Fruit fly (Drosophila melanogaster) whole organism, prepupa: ENCODE results near the gene CG42711.

ENCODE experiments used
- Blimp-1 ChIP-seq: fragments of 200-800 bp; sonication (Bioruptor generic); optimal IDR thresholded peaks from 3 replicates; lab custom pipeline; 2017; ENCODE audit warnings: missing biosample characterization, missing genetic modification characterization, mild to moderate bottlenecking, moderate library complexity, missing genetic modification reagents
- CG11294 ChIP-seq: fragments of 200-800 bp; sonication (Bioruptor generic); IDR thresholded peaks from 2 replicates; pipeline ENCODE4 v1.3.6; 2022; ENCODE audit warnings: missing biosample characterization, missing genetic modification characterization
- CG11762 ChIP-seq: fragments of 200-800 bp; sonication (Bioruptor generic); optimal IDR thresholded peaks from 3 replicates; lab custom pipeline; 2016; ENCODE audit warnings: missing biosample characterization, missing genetic modification characterization; ENCODE audit not compliant: insufficient read depth
- CG15336 ChIP-seq: fragments of 200-800 bp; sonication (Bioruptor generic); IDR thresholded peaks from 2 replicates; pipeline ENCODE4 v1.3.6; 2022; ENCODE audit warnings: missing biosample characterization, missing genetic modification characterization
- CG31627 ChIP-seq: fragments of 200-800 bp; sonication (Bioruptor generic); optimal IDR thresholded peaks from 3 replicates; lab custom pipeline; 2016; ENCODE audit warnings: missing biosample characterization, missing genetic modification characterization
- CG32006 ChIP-seq: fragments of 200-800 bp; sonication (Bioruptor generic); optimal IDR thresholded peaks from 3 replicates; lab custom pipeline; 2017; ENCODE audit warnings: missing biosample characterization, mild to moderate bottlenecking, missing genetic modification characterization
- CG3919 ChIP-seq: fragments of 200-800 bp; sonication (Bioruptor generic); optimal IDR thresholded peaks from 3 replicates; lab custom pipeline; 2016; ENCODE audit warnings: missing biosample characterization, missing genetic modification characterization
- CG4318 ChIP-seq: fragments of 200-800 bp; sonication (Bioruptor generic); optimal IDR thresholded peaks from 3 replicates; lab custom pipeline; 2017; ENCODE audit warnings: missing biosample characterization, mild to moderate bottlenecking, missing genetic modification characterization
- CG6276 ChIP-seq: fragments of 200-800 bp; sonication (Bioruptor generic); optimal IDR thresholded peaks from 2 replicates; lab custom pipeline; 2017; ENCODE audit warnings: missing biosample characterization, mild to moderate bottlenecking, missing genetic modification characterization
- CG6792 ChIP-seq: fragments of 200-800 bp; sonication (Bioruptor generic); optimal IDR thresholded peaks from 3 replicates; lab custom pipeline; 2016; ENCODE audit warnings: missing biosample characterization, missing genetic modification characterization
- CG6854 ChIP-seq: fragments of 200-800 bp; sonication (Bioruptor generic); optimal IDR thresholded peaks from 2 replicates; lab custom pipeline; 2017; ENCODE audit warnings: missing biosample characterization, mild to moderate bottlenecking, missing genetic modification characterization
- CG7368 ChIP-seq: fragments of 200-800 bp; sonication (Bioruptor generic); optimal IDR thresholded peaks from 3 replicates; lab custom pipeline; 2016; ENCODE audit warnings: missing biosample characterization, missing genetic modification characterization
- CG8319 ChIP-seq: fragments of 200-800 bp; sonication (Bioruptor generic); optimal IDR thresholded peaks from 3 replicates; lab custom pipeline; 2016; ENCODE audit warnings: missing biosample characterization, missing genetic modification characterization
- Eip78C ChIP-seq: fragments of 200-800 bp; sonication (Bioruptor generic); peaks from one replicate; lab custom pipeline; 2016; ENCODE audit warnings: missing biosample characterization, missing genetic modification characterization
- Gug ChIP-seq: fragments of 200-800 bp; sonication (Bioruptor generic); IDR thresholded peaks from 2 replicates; pipeline ENCODE4 v1.3.6; 2022; ENCODE audit warnings: missing biosample characterization, missing genetic modification characterization
- Hr38 ChIP-seq: sonication (Bioruptor generic); optimal IDR thresholded peaks from 2 replicates; lab custom pipeline; 2016; ENCODE audit warnings: missing biosample characterization, missing genetic modification characterization
- Hr39 ChIP-seq: fragments of 200-800 bp; sonication (Bioruptor generic); optimal IDR thresholded peaks from 2 replicates; lab custom pipeline; 2016; ENCODE audit warnings: missing biosample characterization, missing genetic modification characterization
- Hr4 ChIP-seq: fragments of 200-800 bp; sonication (Bioruptor generic); optimal IDR thresholded peaks from 3 replicates; lab custom pipeline; 2016; ENCODE audit warnings: missing biosample characterization, missing genetic modification characterization
- Lpt ChIP-seq: fragments of 200-800 bp; sonication (Bioruptor generic); optimal IDR thresholded peaks from 3 replicates; lab custom pipeline; 2016; ENCODE audit warnings: missing biosample characterization, missing genetic modification characterization
- OdsH ChIP-seq: fragments of 200-800 bp; sonication (Bioruptor generic); optimal IDR thresholded peaks from 3 replicates; lab custom pipeline; 2016; ENCODE audit warnings: missing biosample characterization, missing genetic modification characterization
- Sox102F ChIP-seq: fragments of 200-800 bp; sonication (Bioruptor generic); optimal IDR thresholded peaks from 2 replicates; lab custom pipeline; 2016; ENCODE audit warnings: missing biosample characterization, mild to moderate bottlenecking, missing genetic modification characterization
- Sox14 ChIP-seq: fragments of 200-800 bp; sonication (Bioruptor generic); optimal IDR thresholded peaks from 3 replicates; lab custom pipeline; 2016; ENCODE audit warnings: missing biosample characterization, missing genetic modification characterization
- Sox15 ChIP-seq: fragments of 200-800 bp; sonication (Bioruptor generic); optimal IDR thresholded peaks from 3 replicates; lab custom pipeline; 2016; ENCODE audit warnings: missing biosample characterization, missing genetic modification characterization
- achi ChIP-seq: fragments of 200-800 bp; sonication (Bioruptor generic); optimal IDR thresholded peaks from 3 replicates; lab custom pipeline; 2016; ENCODE audit warnings: missing biosample characterization, missing genetic modification characterization
- acj6 ChIP-seq: fragments of 200-800 bp; sonication (Bioruptor generic); optimal IDR thresholded peaks from 3 replicates; lab custom pipeline; 2016; ENCODE audit warnings: missing biosample characterization, missing genetic modification characterization
- cyc ChIP-seq: fragments of 200-800 bp; sonication (Bioruptor generic); optimal IDR thresholded peaks from 3 replicates; lab custom pipeline; 2016; ENCODE audit warnings: missing biosample characterization, missing genetic modification characterization
- dac ChIP-seq: fragments of 200-800 bp; sonication (Bioruptor generic); optimal IDR thresholded peaks from 2 replicates; lab custom pipeline; 2017; ENCODE audit warnings: missing biosample characterization, mild to moderate bottlenecking, missing genetic modification characterization
- dsx ChIP-seq: fragments of 200-800 bp; optimal IDR thresholded peaks from 3 replicates; lab custom pipeline; 2019; ENCODE audit warnings: missing biosample characterization, mild to moderate bottlenecking, missing genetic modification characterization, moderate library complexity; ENCODE audit not compliant: poor library complexity, severe bottlenecking
- eg ChIP-seq: fragments of 200-800 bp; sonication (Bioruptor generic); IDR thresholded peaks from 3 replicates; pipeline ENCODE4 v1.3.6; 2022; ENCODE audit warnings: missing biosample characterization, missing genetic modification characterization
- fd59A ChIP-seq: fragments of 200-800 bp; sonication (Bioruptor generic); optimal IDR thresholded peaks from 2 replicates; lab custom pipeline; 2017; ENCODE audit warnings: missing biosample characterization, mild to moderate bottlenecking, missing genetic modification characterization, missing genetic modification reagents
- fkh ChIP-seq: fragments of 200-800 bp; sonication (Bioruptor generic); optimal IDR thresholded peaks from 3 replicates; lab custom pipeline; 2017; ENCODE audit warnings: missing biosample characterization, mild to moderate bottlenecking, missing genetic modification characterization, moderate library complexity
- lz ChIP-seq: fragments of 200-800 bp; sonication (Bioruptor generic); optimal IDR thresholded peaks from 3 replicates; lab custom pipeline; 2016; ENCODE audit warnings: missing biosample characterization, missing genetic modification characterization
- net ChIP-seq: fragments of 200-800 bp; sonication (Bioruptor generic); optimal IDR thresholded peaks from 3 replicates; lab custom pipeline; 2016; ENCODE audit warnings: missing biosample characterization, missing genetic modification characterization
- salr ChIP-seq, 2 experiments: fragments of 200-800 bp; sonication (Bioruptor generic); optimal IDR thresholded peaks; 3 replicates each; lab custom pipeline; 2016 to 2018; ENCODE audit warnings: missing biosample characterization in 2 of 2, missing genetic modification characterization in 2 of 2, mild to moderate bottlenecking in 1 of 2
- ss ChIP-seq, 2 experiments: fragments of 200-800 bp; sonication (Bioruptor generic); optimal IDR thresholded peaks; 2 replicates in 1 of 2; 3 replicates in 1 of 2; lab custom pipeline; 2017 to 2018; ENCODE audit warnings: mild to moderate bottlenecking in 2 of 2, missing biosample characterization in 2 of 2, missing genetic modification characterization in 2 of 2, moderate library complexity in 1 of 2
- svp ChIP-seq: fragments of 200-800 bp; sonication (Bioruptor generic); peaks from one replicate; lab custom pipeline; 2016; ENCODE audit warnings: missing biosample characterization, missing genetic modification characterization
- topi ChIP-seq: fragments of 200-800 bp; sonication (Bioruptor generic); optimal IDR thresholded peaks from 3 replicates; lab custom pipeline; 2016; ENCODE audit warnings: missing biosample characterization, missing genetic modification characterization
- vri ChIP-seq: fragments of 200-800 bp; sonication (Bioruptor generic); optimal IDR thresholded peaks from 3 replicates; lab custom pipeline; 2016; ENCODE audit warnings: missing biosample characterization, mild to moderate bottlenecking, missing genetic modification characterization

CG42711 gene

dm6 chr2L:13955775-13956174 lies 24.6 kb upstream of the CG42711 start (continued):
- peak; percentile 87 for TF ChIP-seq dsx (GFP tag; lab: Kevin White, UChicago)
- TF ChIP-seq eg (GFP tag; lab: Robert Waterston, UW): peak; percentile 94
- TF ChIP-seq achi (GFP tag; lab: Kevin White, UChicago): peak; percentile 95
- peak; percentile 95 for TF ChIP-seq net
- TF ChIP-seq CG4318: peak; percentile 86
- TF ChIP-seq CG11294: peak; percentile 95
- TF ChIP-seq CG11762 (GFP tag; lab: Kevin White, UChicago): peak; percentile 93
- TF ChIP-seq cyc (GFP tag; lab: Kevin White, UChicago): peak; percentile 96

dm6 chr2L:13949789-13950188 lies 18.6 kb upstream of the CG42711 start:
- no peak for TF ChIP-seq CG11294
- no peak for TF ChIP-seq ss (GFP tag; optimal IDR thresholded peaks at IDR 0.05; lab: Kevin White, UChicago)
- no peak for TF ChIP-seq CG7368 (GFP tag; lab: Kevin White, UChicago)
- no peak for TF ChIP-seq Hr39 (GFP tag; lab: Kevin White, UChicago)
- no peak for TF ChIP-seq dac (GFP tag; lab: Kevin White, UChicago)
- no peak for TF ChIP-seq net
- no peak for TF ChIP-seq fd59A (GFP tag; lab: Kevin White, UChicago)
- TF ChIP-seq Sox14 (GFP tag; lab: Kevin White, UChicago): no peak
- no peak for TF ChIP-seq dsx (GFP tag; lab: Kevin White, UChicago)
- TF ChIP-seq Lpt (GFP tag; lab: Kevin White, UChicago): no peak
- no peak for TF ChIP-seq CG31627

DNA sequence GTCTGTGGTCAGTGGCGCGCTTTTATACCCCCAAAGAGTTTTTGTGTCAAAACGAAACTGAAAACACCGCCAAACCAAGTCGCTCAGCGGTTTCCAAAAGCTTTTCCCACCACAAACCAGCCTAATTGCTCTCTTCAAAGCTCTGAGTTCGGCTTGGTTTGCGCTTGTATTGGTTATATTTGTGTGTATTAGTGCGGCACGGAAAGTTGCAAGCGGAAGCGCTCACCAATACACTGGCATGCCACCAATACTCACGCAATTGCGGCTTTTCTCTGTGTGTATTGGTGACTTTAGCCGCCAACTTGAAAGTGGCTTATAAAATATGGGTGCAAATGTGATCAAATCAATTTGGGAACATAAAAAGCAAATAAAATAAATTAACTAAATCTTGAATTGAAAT lies 16.3 kb upstream of the CG42711 start, which contains the start of gene Vajk3:
Vajk3 (minus strand) TSS at position 1 of the 400 bp plus-strand sequence.
- TF ChIP-seq net: no peak
- TF ChIP-seq CG3919 (GFP tag; lab: Kevin White, UChicago): no peak
- no peak for TF ChIP-seq Sox102F
- TF ChIP-seq Eip78C (GFP tag; lab: Kevin White, UChicago): no peak
- TF ChIP-seq eg (GFP tag; lab: Robert Waterston, UW): 0 out of 3 replicates have a peak, but pooled peaks have one; percentile 16
- TF ChIP-seq fkh (GFP tag; lab: Kevin White, UChicago): no peak

DNA sequence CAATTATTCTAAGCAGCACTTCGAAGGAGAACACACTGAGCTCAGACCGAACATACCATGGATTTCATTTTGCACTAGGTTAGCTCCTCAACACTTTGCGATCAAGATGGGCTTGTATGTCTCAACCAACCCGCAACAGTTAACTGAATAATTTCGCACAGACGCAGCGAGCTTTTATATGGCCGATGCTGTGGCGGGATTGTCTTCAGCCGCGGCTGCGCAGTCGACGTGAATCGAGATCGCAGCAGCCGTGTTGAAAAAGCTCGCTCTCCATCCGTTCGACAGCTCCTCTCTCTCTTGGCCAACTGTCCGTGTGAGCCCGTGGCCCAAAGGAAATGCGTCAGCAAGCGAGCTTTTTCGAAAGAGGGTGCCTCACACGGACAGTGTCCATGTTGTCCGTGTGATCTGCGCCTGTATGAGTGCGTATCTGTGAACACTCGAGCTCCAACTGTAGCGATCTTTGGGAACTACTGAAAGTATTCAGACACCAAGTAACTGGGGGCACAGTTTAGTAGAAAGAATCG lies 3.4 kb upstream of the CG42711 start, which contains the start of gene Vajk2:
Vajk2 (minus strand) TSS at position 151 of the 524 bp plus-strand sequence.
- peak; percentile 42 for TF ChIP-seq Eip78C (GFP tag; lab: Kevin White, UChicago)
- TF ChIP-seq net: no peak
- TF ChIP-seq eg (GFP tag; lab: Robert Waterston, UW): peak; percentile 42; the same call in 1 of the 3 replicates
- no peak for TF ChIP-seq Blimp-1 (GFP tag; lab: Kevin White, UChicago)
- 0 out of 2 replicates have a peak, but pooled peaks have one; percentile 16 for TF ChIP-seq CG15336 (GFP tag; lab: Robert Waterston, UW)

DNA sequence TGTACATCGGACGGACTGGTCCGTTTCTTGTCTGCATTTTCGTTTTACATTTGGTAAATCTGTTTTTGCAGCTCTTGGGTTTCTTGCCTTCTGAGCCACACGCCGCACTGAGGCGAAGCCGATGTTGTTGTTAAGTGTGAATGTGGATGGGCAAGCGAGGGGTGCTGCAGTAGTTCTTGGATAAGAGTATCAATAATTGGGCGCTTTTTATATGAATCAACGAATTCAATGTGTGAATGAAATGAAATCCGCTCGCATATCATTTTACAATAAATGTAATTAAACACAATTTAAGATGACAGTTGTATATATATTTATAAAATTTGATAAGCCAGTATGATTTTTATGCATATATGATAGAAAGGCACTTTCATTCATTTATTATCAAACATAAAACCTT lies 2.7 kb downstream of the CG42711 start:
- TF ChIP-seq topi (no peak), CG31627 (no peak), dac (GFP tag; lab: Kevin White, UChicago) (no peak), Hr38 (no peak), CG15336 (GFP tag; lab: Robert Waterston, UW) (peak; percentile 61), Hr39 (GFP tag; lab: Kevin White, UChicago) (no peak), OdsH (GFP tag; lab: Kevin White, UChicago) (no peak), lz (no peak), Hr4 (no peak), fd59A (GFP tag; lab: Kevin White, UChicago) (no peak), ss (GFP tag; optimal IDR thresholded peaks at IDR 0.05; lab: Kevin White, UChicago) (no peak), Sox15 (GFP tag; lab: Kevin White, UChicago) (no peak), Gug (no peak), CG6276 (GFP tag; lab: Kevin White, UChicago) (peak; percentile 63), CG32006 (peak; percentile 12), svp (GFP tag; lab: Kevin White, UChicago) (no peak), CG6854 (no peak), CG8319 (GFP tag; lab: Kevin White, UChicago) (no peak), vri (no peak), net (peak; percentile 6), acj6 (no peak), CG11762 (GFP tag; lab: Kevin White, UChicago) (no peak), salr (GFP tag; optimal IDR thresholded peaks at IDR 0.05; lab: Kevin White, UChicago) (no peak), Eip78C (GFP tag; lab: Kevin White, UChicago) (peak; percentile 55), CG6792 (GFP tag; lab: Kevin White, UChicago) (no peak), CG4318 (no peak)
- TF ChIP-seq, all 60 proteins: peak for 5
